Fruit fly (Drosophila melanogaster) whole organism, embryonic: ENCODE data around the gene Sgt1.
A peak's percentile ranks its signal among the peaks of the same experiment; 100 is the strongest.

Experiments
- Adf1 ChIP-seq: fragments of 200-800 bp; sonication (Bioruptor generic); IDR thresholded peaks from 2 replicates; pipeline ENCODE4 v1.3.6; 2022; ENCODE audit warnings: missing biosample characterization, missing genetic modification characterization
- Bgb ChIP-seq: fragments of 200-800 bp; sonication (Bioruptor generic); IDR thresholded peaks from 2 replicates; pipeline ENCODE4 v1.3.6; 2022; ENCODE audit warnings: missing biosample characterization, missing genetic modification characterization; ENCODE audit not compliant: partially characterized antibody
- Blimp-1 ChIP-seq: fragments of 200-800 bp; sonication (Bioruptor generic); optimal IDR thresholded peaks from 3 replicates; lab custom pipeline; 2018; ENCODE audit warnings: missing biosample characterization, missing genetic modification characterization, mild to moderate bottlenecking, moderate library complexity, missing genetic modification reagents
- CG10209 ChIP-seq: fragments of 200-800 bp; sonication (Bioruptor generic); optimal IDR thresholded peaks from 3 replicates; lab custom pipeline; 2017; ENCODE audit warnings: missing biosample characterization, mild to moderate bottlenecking, missing genetic modification characterization, missing genetic modification reagents
- CG12104 ChIP-seq: fragments of 200-800 bp; sonication (Bioruptor generic); optimal IDR thresholded peaks from 3 replicates; lab custom pipeline; 2016; ENCODE audit warnings: missing biosample characterization, missing genetic modification characterization
- CG12659 ChIP-seq: fragments of 200-800 bp; sonication (Bioruptor generic); optimal IDR thresholded peaks from 3 replicates; lab custom pipeline; 2017; ENCODE audit warnings: mild to moderate bottlenecking, missing biosample characterization, missing genetic modification reagents, missing genetic modification characterization
- CG13624 ChIP-seq: fragments of 200-800 bp; sonication (Bioruptor generic); optimal IDR thresholded peaks from 2 replicates; lab custom pipeline; 2016; ENCODE audit warnings: missing biosample characterization, missing genetic modification characterization
- CG13775 ChIP-seq: fragments of 200-800 bp; sonication (Bioruptor generic); optimal IDR thresholded peaks from 3 replicates; lab custom pipeline; 2017; ENCODE audit warnings: missing biosample characterization, mild to moderate bottlenecking, missing genetic modification characterization
- CG17912 ChIP-seq: fragments of 200-800 bp; sonication (Bioruptor generic); optimal IDR thresholded peaks from 2 replicates; lab custom pipeline; 2018; ENCODE audit warnings: missing biosample characterization, mild to moderate bottlenecking, missing genetic modification characterization
- CG18476 ChIP-seq: fragments of 200-800 bp; sonication (Bioruptor generic); optimal IDR thresholded peaks from 2 replicates; lab custom pipeline; 2016; ENCODE audit warnings: missing biosample characterization, mild to moderate bottlenecking, missing genetic modification characterization
- CG2120 ChIP-seq: fragments of 200-800 bp; sonication (Bioruptor generic); optimal IDR thresholded peaks from 3 replicates; lab custom pipeline; 2016; ENCODE audit warnings: missing biosample characterization, missing genetic modification characterization
- CG4854 ChIP-seq: fragments of 200-800 bp; sonication (Bioruptor generic); optimal IDR thresholded peaks from 2 replicates; lab custom pipeline; 2016; ENCODE audit warnings: missing biosample characterization, missing genetic modification characterization, inconsistent platforms
- CG5245 ChIP-seq: fragments of 200-800 bp; sonication (Bioruptor generic); optimal IDR thresholded peaks from 3 replicates; lab custom pipeline; 2016; ENCODE audit warnings: missing biosample characterization, missing genetic modification characterization
- CG6654 ChIP-seq: fragments of 200-800 bp; sonication (Bioruptor generic); optimal IDR thresholded peaks from 2 replicates; lab custom pipeline; 2017; ENCODE audit warnings: missing biosample characterization, mild to moderate bottlenecking, missing genetic modification characterization
- CG7357 ChIP-seq: fragments of 200-800 bp; sonication (Bioruptor generic); IDR thresholded peaks from 3 replicates; pipeline ENCODE4 v1.3.6; 2022; ENCODE audit warnings: missing biosample characterization, missing genetic modification characterization
- CG7987 ChIP-seq: fragments of 200-800 bp; sonication (Bioruptor generic); optimal IDR thresholded peaks from 2 replicates; lab custom pipeline; 2018; ENCODE audit warnings: missing biosample characterization, mild to moderate bottlenecking, missing genetic modification characterization, moderate library complexity
- CG8478 ChIP-seq: fragments of >200 bp; optimal IDR thresholded peaks from 2 replicates; lab custom pipeline; 2018
- CG9215 ChIP-seq: fragments of 200-800 bp; sonication (Bioruptor generic); IDR thresholded peaks from 2 replicates; pipeline ENCODE4 v1.3.6; 2022; ENCODE audit warnings: missing biosample characterization, missing genetic modification characterization
- CG9797 ChIP-seq: fragments of 200-800 bp; sonication (Bioruptor generic); optimal IDR thresholded peaks from 3 replicates; lab custom pipeline; 2018; ENCODE audit warnings: missing biosample characterization, mild to moderate bottlenecking, missing genetic modification characterization
- Dip2 ChIP-seq: fragments of 200-800 bp; sonication (Bioruptor generic); IDR thresholded peaks from 2 replicates; pipeline ENCODE4 v1.3.6; 2022; ENCODE audit warnings: missing biosample characterization, missing genetic modification characterization
- Dll ChIP-seq: fragments of 200-800 bp; sonication (Bioruptor generic); IDR thresholded peaks from 4 replicates; pipeline ENCODE4 v1.3.6; 2022; ENCODE audit warnings: missing biosample characterization, missing genetic modification characterization; ENCODE audit not compliant: partially characterized antibody
- Doc2 ChIP-seq: fragments of 200-800 bp; sonication (Bioruptor generic); IDR thresholded peaks from 2 replicates; pipeline ENCODE4 v1.3.6; 2022; ENCODE audit warnings: missing biosample characterization, missing genetic modification characterization
- E2f1 ChIP-seq: fragments of 200-800 bp; sonication (Bioruptor generic); IDR thresholded peaks from 2 replicates; pipeline ENCODE4 v1.3.6; 2022; ENCODE audit warnings: missing biosample characterization, missing genetic modification characterization
- E2f2 ChIP-seq: fragments of 200-800 bp; sonication (Bioruptor generic); IDR thresholded peaks from 2 replicates; pipeline ENCODE4 v1.3.6; 2022; ENCODE audit warnings: missing biosample characterization, missing genetic modification characterization
- Fer3 ChIP-seq: fragments of 200-800 bp; sonication (Bioruptor generic); optimal IDR thresholded peaks from 2 replicates; lab custom pipeline; 2018; ENCODE audit warnings: missing biosample characterization, mild to moderate bottlenecking, missing genetic modification characterization, moderate library complexity
- Hr3 ChIP-seq: fragments of 200-800 bp; sonication (Bioruptor generic); optimal IDR thresholded peaks from 3 replicates; lab custom pipeline; 2016; ENCODE audit warnings: missing biosample characterization, missing genetic modification characterization
- Hr39 ChIP-seq: fragments of >200 bp; optimal IDR thresholded peaks from 2 replicates; lab custom pipeline; 2017
- Lpt ChIP-seq: fragments of >200 bp; optimal IDR thresholded peaks from 2 replicates; lab custom pipeline; 2018; ENCODE audit warnings: missing biosample characterization, missing genetic modification characterization
- NFAT ChIP-seq: fragments of 200-800 bp; sonication (Bioruptor generic); IDR thresholded peaks from 2 replicates; pipeline ENCODE4 v1.3.6; 2022; ENCODE audit warnings: missing biosample characterization, missing genetic modification characterization
- Poxn ChIP-seq: fragments of 200-800 bp; sonication (Bioruptor generic); IDR thresholded peaks from 2 replicates; pipeline ENCODE4 v1.3.6; 2022; ENCODE audit warnings: missing biosample characterization, missing genetic modification characterization
- Rx ChIP-seq: fragments of 200-800 bp; sonication (Bioruptor generic); IDR thresholded peaks from 2 replicates; pipeline ENCODE4 v1.3.6; 2022; ENCODE audit warnings: missing biosample characterization, missing genetic modification characterization
- Ssrp ChIP-seq: fragments of 200-800 bp; sonication (Bioruptor generic); optimal IDR thresholded peaks from 2 replicates; lab custom pipeline; 2018; ENCODE audit warnings: missing biosample characterization, mild to moderate bottlenecking, missing genetic modification characterization, moderate library complexity
- Trl ChIP-seq, 3 experiments: fragments of >200 bp in 2 of 3; fragments of 200-800 bp in 1 of 3; sonication (Bioruptor generic) in 1 of 3; optimal IDR thresholded peaks; 2 replicates in 1 of 3; 3 replicates in 2 of 3; lab custom pipeline; 2016 to 2017; ENCODE audit warnings: missing biosample characterization in 1 of 3, missing genetic modification characterization in 1 of 3
- Xbp1 ChIP-seq: fragments of 200-800 bp; sonication (Bioruptor generic); optimal IDR thresholded peaks from 3 replicates; lab custom pipeline; 2016; ENCODE audit warnings: missing biosample characterization, mild to moderate bottlenecking, missing genetic modification characterization
- bowl ChIP-seq: fragments of 200-800 bp; sonication (Bioruptor generic); IDR thresholded peaks from 2 replicates; pipeline ENCODE4 v1.3.6; 2022; ENCODE audit warnings: missing biosample characterization, missing genetic modification characterization
- chinmo ChIP-seq: fragments of 200-800 bp; sonication (Bioruptor generic); IDR thresholded peaks from 4 replicates; pipeline ENCODE4 v1.3.6; 2022; ENCODE audit warnings: missing biosample characterization, missing genetic modification characterization; ENCODE audit not compliant: partially characterized antibody
- crc ChIP-seq: fragments of 200-800 bp; sonication (Bioruptor generic); optimal IDR thresholded peaks from 2 replicates; lab custom pipeline; 2016; ENCODE audit warnings: missing biosample characterization, missing genetic modification characterization
- danr ChIP-seq: fragments of 200-800 bp; sonication (Bioruptor generic); IDR thresholded peaks from 2 replicates; pipeline ENCODE4 v1.3.6; 2022; ENCODE audit warnings: missing biosample characterization, missing genetic modification characterization
- esg ChIP-seq: fragments of 200-800 bp; sonication (Bioruptor generic); conservative IDR thresholded peaks from 2 replicates; pipeline ENCODE4 v1.3.6; 2022; ENCODE audit warnings: missing biosample characterization, missing genetic modification characterization
- eve ChIP-seq, 2 experiments: fragments of >200 bp; optimal IDR thresholded peaks; 2 replicates each; lab custom pipeline; 2017; ENCODE audit warnings: missing biosample characterization in 2 of 2, missing genetic modification characterization in 2 of 2
- exex ChIP-seq: fragments of 200-800 bp; sonication (Bioruptor generic); optimal IDR thresholded peaks from 4 replicates; lab custom pipeline; 2018; ENCODE audit warnings: missing biosample characterization, mild to moderate bottlenecking, missing genetic modification characterization, moderate library complexity
- gfzf ChIP-seq: fragments of 200-800 bp; sonication (Bioruptor generic); optimal IDR thresholded peaks from 2 replicates; lab custom pipeline; 2016; ENCODE audit warnings: missing biosample characterization, mild to moderate bottlenecking, missing genetic modification characterization, moderate library complexity
- gsb-n ChIP-seq: fragments of 200-800 bp; sonication (Bioruptor generic); optimal IDR thresholded peaks from 3 replicates; lab custom pipeline; 2018; ENCODE audit warnings: missing biosample characterization, mild to moderate bottlenecking, missing genetic modification characterization
- hb ChIP-seq: fragments of 200-800 bp; sonication (Bioruptor generic); IDR thresholded peaks from 3 replicates; pipeline ENCODE4 v1.3.6; 2022; ENCODE audit warnings: missing biosample characterization, missing genetic modification characterization; ENCODE audit not compliant: partially characterized antibody
- klu ChIP-seq: fragments of 200-800 bp; sonication (Bioruptor generic); IDR thresholded peaks from 2 replicates; pipeline ENCODE4 v1.3.6; 2022; ENCODE audit warnings: missing biosample characterization, missing genetic modification characterization
- kni ChIP-seq: fragments of 200-800 bp; sonication (Bioruptor generic); optimal IDR thresholded peaks from 3 replicates; lab custom pipeline; 2017; ENCODE audit warnings: mild to moderate bottlenecking, missing biosample characterization, missing genetic modification reagents, missing genetic modification characterization
- onecut ChIP-seq: fragments of 200-800 bp; sonication (Bioruptor generic); IDR thresholded peaks from 2 replicates; pipeline ENCODE4 v1.3.6; 2022; ENCODE audit warnings: missing biosample characterization, missing genetic modification characterization
- p53 ChIP-seq: fragments of 200-800 bp; sonication (Bioruptor generic); optimal IDR thresholded peaks from 2 replicates; lab custom pipeline; 2016; ENCODE audit warnings: missing biosample characterization, missing genetic modification characterization
- pros ChIP-seq: fragments of 200-800 bp; sonication (Bioruptor generic); optimal IDR thresholded peaks from 3 replicates; lab custom pipeline; 2019; ENCODE audit warnings: missing biosample characterization, mild to moderate bottlenecking, missing genetic modification characterization, moderate library complexity
- run ChIP-seq: fragments of 200-800 bp; sonication (Bioruptor generic); optimal IDR thresholded peaks from 3 replicates; lab custom pipeline; 2018; ENCODE audit warnings: missing biosample characterization, mild to moderate bottlenecking, missing genetic modification characterization
- tgo ChIP-seq: fragments of 200-800 bp; sonication (Bioruptor generic); IDR thresholded peaks from 3 replicates; pipeline ENCODE4 v1.3.6; 2022; ENCODE audit warnings: missing biosample characterization, missing genetic modification characterization
- ttk ChIP-seq: fragments of 200-800 bp; sonication (Bioruptor generic); IDR thresholded peaks from 2 replicates; pipeline ENCODE4 v2.1.2; 2022; ENCODE audit warnings: missing biosample characterization, missing genetic modification characterization
- unpg ChIP-seq: fragments of 200-800 bp; sonication (Bioruptor generic); optimal IDR thresholded peaks from 3 replicates; lab custom pipeline; 2018; ENCODE audit warnings: missing biosample characterization, mild to moderate bottlenecking, missing genetic modification characterization, moderate library complexity

The Sgt1 gene

DNA sequence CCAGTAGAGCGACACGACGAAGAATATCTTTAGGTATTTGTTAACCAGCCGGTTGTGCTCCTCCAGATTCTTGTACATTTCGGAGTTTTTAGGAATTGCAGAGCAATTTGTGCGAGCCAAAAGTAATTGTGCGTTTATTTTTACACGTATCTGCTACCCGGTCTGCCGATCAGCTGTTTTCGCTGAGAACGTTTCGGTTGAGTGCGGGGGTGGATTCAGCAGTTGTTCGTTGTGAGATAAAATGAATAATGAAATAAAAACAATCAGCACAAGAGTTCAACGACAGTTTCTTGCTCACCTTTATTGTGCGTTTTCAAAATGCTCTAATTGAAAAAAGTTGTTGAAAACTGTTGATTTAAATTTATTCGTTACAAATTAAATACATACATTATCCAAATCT lies 1.2 kb downstream of the Sgt1 start, which contains the start of gene nac (continued):
- TF ChIP-seq klu (GFP tag; lab: Robert Waterston, UW) (no peak), tgo (GFP tag; lab: Robert Waterston, UW) (no peak), Xbp1 (GFP tag; lab: Kevin White, UChicago) (peak; percentile 28), CG6654 (GFP tag; lab: Kevin White, UChicago) (no peak), esg (GFP tag; lab: Robert Waterston, UW) (no peak), CG7357 (GFP tag; lab: Robert Waterston, UW) (no peak), chinmo (GFP tag; lab: Robert Waterston, UW) (no peak), CG18476 (peak; percentile 100), Poxn (GFP tag; lab: Robert Waterston, UW) (no peak), exex (tag; lab: Kevin White, UChicago) (no peak), CG12104 (GFP tag; lab: Kevin White, UChicago) (no peak), Lpt (GFP tag; lab: Kevin White, UChicago) (no peak), Trl (optimal IDR thresholded peaks at IDR 0.05; lab: Kevin White, UChicago) (no peak), Trl (GFP tag; optimal IDR thresholded peaks at IDR 0.05; lab: Kevin White, UChicago) (no peak), Blimp-1 (GFP tag; lab: Kevin White, UChicago) (no peak), danr (GFP tag; lab: Robert Waterston, UW) (no peak), CG9215 (GFP tag; lab: Robert Waterston, UW) (no peak), Ssrp (tag; lab: Kevin White, UChicago) (no peak), CG5245 (no peak), E2f1 (no peak), CG10209 (GFP tag; lab: Kevin White, UChicago) (no peak), CG17912 (GFP tag; lab: Kevin White, UChicago) (no peak), bowl (GFP tag; lab: Robert Waterston, UW) (no peak), CG9797 (no peak), CG12659 (GFP tag; lab: Kevin White, UChicago) (no peak), E2f2 (no peak), CG8478 (lab: Kevin White, UChicago) (no peak), kni (GFP tag; lab: Kevin White, UChicago) (no peak), hb (no peak), Bgb (GFP tag; lab: Robert Waterston, UW) (no peak), Doc2 (GFP tag; lab: Robert Waterston, UW) (no peak), ttk (GFP tag; lab: Robert Waterston, UW) (no peak), Dip2 (GFP tag; lab: Robert Waterston, UW) (no peak), Dll (GFP tag; lab: Robert Waterston, UW) (0 out of 4 replicates have a peak, but pooled peaks have one; percentile 42), crc (GFP tag; lab: Kevin White, UChicago) (no peak), CG13775 (GFP tag; lab: Kevin White, UChicago) (no peak), CG4854 (GFP tag; lab: Kevin White, UChicago) (no peak), NFAT (GFP tag; lab: Robert Waterston, UW) (peak; percentile 37), CG13624 (GFP tag; lab: Kevin White, UChicago) (peak; percentile 28), CG7987 (GFP tag; lab: Kevin White, UChicago) (peak; percentile 12), CG2120 (GFP tag; lab: Kevin White, UChicago) (peak; percentile 34), Hr39 (lab: Kevin White, UChicago) (no peak), run (tag; lab: Kevin White, UChicago) (no peak), Rx (GFP tag; lab: Robert Waterston, UW) (no peak), gsb-n (tag; lab: Kevin White, UChicago) (no peak), Adf1 (no peak), eve (GFP tag; optimal IDR thresholded peaks at IDR 0.05; lab: Kevin White, UChicago) (no peak), unpg (GFP tag; lab: Kevin White, UChicago) (no peak), Hr3 (no peak), pros (GFP tag; lab: Kevin White, UChicago) (no peak), p53 (GFP tag; lab: Kevin White, UChicago) (no peak), gfzf (GFP tag; lab: Kevin White, UChicago) (no peak), onecut (GFP tag; lab: Robert Waterston, UW) (no peak), Fer3 (tag; lab: Kevin White, UChicago) (peak; percentile 3)
